Worm (Caenorhabditis elegans) whole organism, early embryonic: ENCODE results near the gene gst-17.

Experiments
- B0310.2 ChIP-seq: sonication (generic microtip); optimal IDR thresholded peaks from 2 replicates; lab custom pipeline; 2016; ENCODE audit warnings: mild to moderate bottlenecking, missing genetic modification characterization, missing compliant biosample characterization
- F13C5.2 ChIP-seq: sonication (generic microtip); optimal IDR thresholded peaks from 2 replicates; lab custom pipeline; 2017; ENCODE audit warnings: mild to moderate bottlenecking, missing genetic modification characterization, inconsistent platforms, missing compliant biosample characterization
- aly-1 ChIP-seq: sonication (generic microtip); optimal IDR thresholded peaks from 2 replicates; lab custom pipeline; 2016; ENCODE audit warnings: missing genetic modification characterization, missing compliant biosample characterization
- ama-1 ChIP-seq: fragments of 150-350 bp; optimal IDR thresholded peaks from 2 replicates; lab custom pipeline; 2014
- ceh-13 ChIP-seq: fragments of 200-800 bp; sonication (Bioruptor generic); optimal IDR thresholded peaks from 2 replicates; lab custom pipeline; 2018; ENCODE audit warnings: mild to moderate bottlenecking, missing genetic modification characterization, missing compliant biosample characterization
- ceh-36 ChIP-seq: sonication (generic microtip); optimal IDR thresholded peaks from 2 replicates; lab custom pipeline; 2016; ENCODE audit warnings: missing genetic modification characterization, inconsistent platforms, missing compliant biosample characterization
- ets-7 ChIP-seq: sonication (generic microtip); optimal IDR thresholded peaks from 2 replicates; lab custom pipeline; 2016; ENCODE audit warnings: missing genotype, missing genetic modification characterization, missing compliant biosample characterization
- flt-1 ChIP-seq: fragments of 200-800 bp; sonication (Bioruptor generic); IDR thresholded peaks from 2 replicates; pipeline ENCODE4 v1.3.6; 2022; ENCODE audit warnings: missing genetic modification characterization, missing compliant biosample characterization
- hmbx-1 ChIP-seq: sonication (generic microtip); optimal IDR thresholded peaks from 2 replicates; lab custom pipeline; 2016; ENCODE audit warnings: mild to moderate bottlenecking, missing genetic modification characterization, missing compliant biosample characterization
- hmg-4 ChIP-seq: fragments of 200-800 bp; sonication (Bioruptor generic); optimal IDR thresholded peaks from 2 replicates; lab custom pipeline; 2018; ENCODE audit warnings: mild to moderate bottlenecking, missing genetic modification characterization, missing compliant biosample characterization
- hnd-1 ChIP-seq: sonication (generic microtip); optimal IDR thresholded peaks from 2 replicates; lab custom pipeline; 2016; ENCODE audit warnings: missing genetic modification characterization, missing compliant biosample characterization
- pes-1 ChIP-seq: fragments of 200-800 bp; sonication (Bioruptor generic); IDR thresholded peaks from 2 replicates; pipeline ENCODE4 v1.3.6; 2022; ENCODE audit warnings: missing genetic modification reagents, missing genetic modification characterization, missing compliant biosample characterization
- scrt-1 ChIP-seq: fragments of 200-800 bp; sonication (Bioruptor generic); IDR thresholded peaks from 2 replicates; pipeline ENCODE4 v1.3.6; 2022; ENCODE audit warnings: missing genetic modification characterization, missing compliant biosample characterization
- sea-1 ChIP-seq: fragments of 200-800 bp; sonication (Bioruptor generic); conservative IDR thresholded peaks from 2 replicates; pipeline ENCODE4 v1.3.6; 2022; ENCODE audit warnings: missing genetic modification characterization, missing compliant biosample characterization
- tbx-11 ChIP-seq: fragments of 200-800 bp; sonication (Bioruptor generic); IDR thresholded peaks from 2 replicates; pipeline ENCODE4 v1.3.6; 2022; ENCODE audit warnings: missing genetic modification characterization, missing compliant biosample characterization
- tbx-37 ChIP-seq: fragments of 200-800 bp; sonication (Bioruptor generic); conservative IDR thresholded peaks from 2 replicates; pipeline ENCODE4 v1.3.6; 2022; ENCODE audit warnings: missing genetic modification reagents, missing genetic modification characterization, missing compliant biosample characterization
- tra-4 ChIP-seq: sonication (generic microtip); optimal IDR thresholded peaks from 2 replicates; lab custom pipeline; 2017; ENCODE audit warnings: missing genetic modification characterization, missing compliant biosample characterization

Gene gst-17

ce11 chrII:13630690-13631089, at the start of gene gst-17, which contains the start of gene gst-18:
TSS of gene gst-17 (minus strand) at chrII:13630790.
TSS of gene gst-18 (minus strand) at chrII:13630887.
- no peak for TF ChIP-seq scrt-1 (GFP tag; lab: Robert Waterston, UW)
- TF ChIP-seq aly-1 (tag; lab: Kevin White, UChicago): no peak
- TF ChIP-seq ama-1 (lab: Kevin White, UChicago): no peak
- no peak for TF ChIP-seq pes-1 (GFP tag; lab: Robert Waterston, UW)
- no peak for TF ChIP-seq hmg-4
- TF ChIP-seq tbx-11 (GFP tag; lab: Robert Waterston, UW): no peak
- TF ChIP-seq sea-1 (GFP tag; lab: Robert Waterston, UW): no peak
- no peak for TF ChIP-seq F13C5.2
- TF ChIP-seq hmbx-1: no peak
- TF ChIP-seq ceh-36: no peak
- TF ChIP-seq B0310.2 (tag; lab: Kevin White, UChicago): no peak
- no peak for TF ChIP-seq tra-4 (tag; lab: Kevin White, UChicago)
- TF ChIP-seq flt-1 (GFP tag; lab: Robert Waterston, UW): no peak
- no peak for TF ChIP-seq hnd-1 (tag; lab: Kevin White, UChicago)
- TF ChIP-seq tbx-37 (GFP tag; lab: Robert Waterston, UW): no peak
- no peak for TF ChIP-seq ceh-13 (GFP tag; lab: Kevin White, UChicago)
- no peak for TF ChIP-seq ets-7 (tag; lab: Kevin White, UChicago)

- TF ChIP-seq F13C5.2 (no peak), hmg-4 (no peak), ama-1 (lab: Kevin White, UChicago) (no peak), flt-1 (GFP tag; lab: Robert Waterston, UW) (no peak), scrt-1 (GFP tag; lab: Robert Waterston, UW) (no peak), tra-4 (tag; lab: Kevin White, UChicago) (no peak), ceh-36 (no peak), B0310.2 (tag; lab: Kevin White, UChicago) (no peak), sea-1 (GFP tag; lab: Robert Waterston, UW) (no peak), tbx-37 (GFP tag; lab: Robert Waterston, UW) (no peak), hnd-1 (tag; lab: Kevin White, UChicago) (no peak), hmbx-1 (no peak), ets-7 (tag; lab: Kevin White, UChicago) (no peak), tbx-11 (GFP tag; lab: Robert Waterston, UW) (no peak), ceh-13 (GFP tag; lab: Kevin White, UChicago) (no peak), pes-1 (GFP tag; lab: Robert Waterston, UW) (no peak), aly-1 (tag; lab: Kevin White, UChicago) (no peak)
Measured at ce11 chrII:13679775-13680320, 49.3 kb upstream of the gst-17 start.

- TF ChIP-seq F13C5.2: no peak
- no peak for TF ChIP-seq tbx-37 (GFP tag; lab: Robert Waterston, UW)
- TF ChIP-seq ama-1 (lab: Kevin White, UChicago): no peak
Measured at ce11 chrII:13678555-13679119, 48.0 kb upstream of the gst-17 start.

- TF ChIP-seq sea-1 (GFP tag; lab: Robert Waterston, UW) (no peak), hnd-1 (tag; lab: Kevin White, UChicago) (no peak), ets-7 (tag; lab: Kevin White, UChicago) (no peak), tbx-37 (GFP tag; lab: Robert Waterston, UW) (no peak), hmg-4 (no peak), pes-1 (GFP tag; lab: Robert Waterston, UW) (no peak), F13C5.2 (no peak), B0310.2 (tag; lab: Kevin White, UChicago) (no peak), flt-1 (GFP tag; lab: Robert Waterston, UW) (no peak), tra-4 (tag; lab: Kevin White, UChicago) (no peak)
Measured at ce11 chrII:13677927-13678326, 47.3 kb upstream of the gst-17 start.

- TF ChIP-seq ceh-36 (no peak), hnd-1 (tag; lab: Kevin White, UChicago) (no peak)
Measured at ce11 chrII:13675212-13675611, 44.6 kb upstream of the gst-17 start.

ce11 chrII:13673605-13674193, 43.1 kb upstream of the gst-17 start:
- TF ChIP-seq tbx-11 (GFP tag; lab: Robert Waterston, UW): no peak
- no peak for TF ChIP-seq ceh-36
- no peak for TF ChIP-seq ets-7 (tag; lab: Kevin White, UChicago)
- TF ChIP-seq tra-4 (tag; lab: Kevin White, UChicago): no peak
- TF ChIP-seq ama-1 (lab: Kevin White, UChicago): no peak
- no peak for TF ChIP-seq sea-1 (GFP tag; lab: Robert Waterston, UW)
- TF ChIP-seq B0310.2 (tag; lab: Kevin White, UChicago): no peak
- TF ChIP-seq tbx-37 (GFP tag; lab: Robert Waterston, UW): no peak
- no peak for TF ChIP-seq hnd-1 (tag; lab: Kevin White, UChicago)
- no peak for TF ChIP-seq aly-1 (tag; lab: Kevin White, UChicago)
- TF ChIP-seq hmg-4: no peak
- TF ChIP-seq flt-1 (GFP tag; lab: Robert Waterston, UW): no peak
- no peak for TF ChIP-seq pes-1 (GFP tag; lab: Robert Waterston, UW)
- no peak for TF ChIP-seq F13C5.2

- TF ChIP-seq hmg-4: no peak
- no peak for TF ChIP-seq hnd-1 (tag; lab: Kevin White, UChicago)
- no peak for TF ChIP-seq tra-4 (tag; lab: Kevin White, UChicago)
- no peak for TF ChIP-seq F13C5.2
- TF ChIP-seq ets-7 (tag; lab: Kevin White, UChicago): no peak
- no peak for TF ChIP-seq scrt-1 (GFP tag; lab: Robert Waterston, UW)
- no peak for TF ChIP-seq ceh-36
- no peak for TF ChIP-seq pes-1 (GFP tag; lab: Robert Waterston, UW)
- no peak for TF ChIP-seq tbx-37 (GFP tag; lab: Robert Waterston, UW)
- TF ChIP-seq flt-1 (GFP tag; lab: Robert Waterston, UW): no peak
- TF ChIP-seq B0310.2 (tag; lab: Kevin White, UChicago): no peak
- TF ChIP-seq ama-1 (lab: Kevin White, UChicago): no peak
- TF ChIP-seq ceh-13 (GFP tag; lab: Kevin White, UChicago): no peak
- no peak for TF ChIP-seq sea-1 (GFP tag; lab: Robert Waterston, UW)
- TF ChIP-seq hmbx-1: no peak
- no peak for TF ChIP-seq aly-1 (tag; lab: Kevin White, UChicago)
Measured at ce11 chrII:13672057-13672456, 41.5 kb upstream of the gst-17 start.
